Worm (Caenorhabditis elegans) whole organism, L4/young adult: ENCODE results near the gene nhr-101.
A peak's percentile ranks its signal among the peaks of the same experiment; 100 is the strongest.

Source experiments
- W03F9.2 ChIP-seq: fragments of 150-350 bp; optimal IDR thresholded peaks from 2 replicates; lab custom pipeline; 2014; ENCODE audit warnings: missing biosample characterization, missing genetic modification characterization
- dao-5 ChIP-seq: sonication (generic microtip); optimal IDR thresholded peaks from 2 replicates; lab custom pipeline; 2016; ENCODE audit warnings: missing genotype, missing genetic modification characterization, moderate library complexity, missing compliant biosample characterization
- him-1 ChIP-seq: sonication (generic microtip); optimal IDR thresholded peaks from 2 replicates; lab custom pipeline; 2016; ENCODE audit warnings: missing genotype, missing genetic modification reagents, missing genetic modification characterization, missing compliant biosample characterization

Gene nhr-101

ce11 chrV:11580826-11581225 is 10.6 kb downstream of the nhr-101 start, which contains the start of gene srx-90:
Gene srx-90, plus strand, starts transcription at chrV:11581126.
- TF ChIP-seq dao-5 = no peak
- no peak for TF ChIP-seq W03F9.2
- TF ChIP-seq him-1 = no peak

- no peak for TF ChIP-seq him-1
- no peak for TF ChIP-seq W03F9.2
- no peak for TF ChIP-seq dao-5
Measured at ce11 chrV:11583212-11583611, 12.9 kb downstream of the nhr-101 start, which contains the start of gene srx-88. Gene srx-88, plus strand, starts transcription at chrV:11583512.

ce11 chrV:11585122-11585521 is 14.8 kb downstream of the nhr-101 start:
- TF ChIP-seq him-1 = no peak

ce11 chrV:11589433-11589832 is 19.2 kb downstream of the nhr-101 start, which contains the start of gene srx-82:
Gene srx-82, plus strand, starts transcription at chrV:11589733.
- no peak for TF ChIP-seq dao-5
- TF ChIP-seq him-1 = no peak
- no peak for TF ChIP-seq W03F9.2

- TF ChIP-seq W03F9.2 (no peak), dao-5 (no peak), him-1 (no peak)
Measured at ce11 chrV:11593427-11593826, 23.2 kb downstream of the nhr-101 start, which contains the start of gene srx-80. Gene srx-80, plus strand, starts transcription at chrV:11593727.

- TF ChIP-seq him-1 = no peak
- TF ChIP-seq W03F9.2 = no peak
Measured at ce11 chrV:11593888-11594287, 23.6 kb downstream of the nhr-101 start.

ce11 chrV:11598807-11599206 is 28.5 kb downstream of the nhr-101 start, which contains the start of gene srx-84:
Gene srx-84, plus strand, starts transcription at chrV:11599107.
- TF ChIP-seq W03F9.2 = no peak
- no peak for TF ChIP-seq him-1

ce11 chrV:11600800-11601199 is 30.5 kb downstream of the nhr-101 start, which contains the start of gene F35B12.9:
Gene F35B12.9, plus strand, starts transcription at chrV:11601171.
- no peak for TF ChIP-seq dao-5
- TF ChIP-seq W03F9.2 = no peak
- TF ChIP-seq him-1 = no peak

ce11 chrV:11604484-11604883 is 34.2 kb downstream of the nhr-101 start, which contains the start of gene dhs-20:
Gene dhs-20, minus strand, starts transcription at chrV:11604563.
- TF ChIP-seq him-1 (no peak), W03F9.2 (no peak), dao-5 (no peak)

- TF ChIP-seq him-1 = no peak
- no peak for TF ChIP-seq dao-5
- no peak for TF ChIP-seq W03F9.2
Measured at ce11 chrV:11605227-11605626, 35.0 kb downstream of the nhr-101 start.

- TF ChIP-seq him-1 = no peak
- TF ChIP-seq W03F9.2 = no peak
- no peak for TF ChIP-seq dao-5
Measured at ce11 chrV:11606424-11606823, 36.1 kb downstream of the nhr-101 start, which contains the start of gene idpp-16. Gene idpp-16, minus strand, starts transcription at chrV:11606524.

- no peak for TF ChIP-seq dao-5
- TF ChIP-seq him-1 = no peak
- TF ChIP-seq W03F9.2 = no peak
Measured at ce11 chrV:11610049-11610448, 39.8 kb downstream of the nhr-101 start, which contains the start of gene piit-1. Gene piit-1, minus strand, starts transcription at chrV:11610149.

ce11 chrV:11610481-11610880 is 40.2 kb downstream of the nhr-101 start, which contains the start of gene sas-5:
Gene sas-5, plus strand, starts transcription at chrV:11610737.
- no peak for TF ChIP-seq him-1
- peak; percentile 34 for TF ChIP-seq W03F9.2
- TF ChIP-seq dao-5 = no peak

ce11 chrV:11613007-11613406 is 42.7 kb downstream of the nhr-101 start, which contains the start of gene tag-290:
Gene tag-290, plus strand, starts transcription at chrV:11613307.
- TF ChIP-seq dao-5 = no peak
- no peak for TF ChIP-seq W03F9.2
- no peak for TF ChIP-seq him-1

ce11 chrV:11614805-11615497 is 44.7 kb downstream of the nhr-101 start:
- TF ChIP-seq W03F9.2 (no peak), him-1 (no peak), dao-5 (no peak)

- TF ChIP-seq W03F9.2 (no peak), dao-5 (no peak), him-1 (no peak)
Measured at ce11 chrV:11615948-11616681, 45.8 kb downstream of the nhr-101 start, which contains the start of gene nlp-24. Gene nlp-24, plus strand, starts transcription at chrV:11616376.
